Worm (Caenorhabditis elegans): Measurements from ENCODE around the gene C35D10.3.

C35D10.3 gene

DNA sequence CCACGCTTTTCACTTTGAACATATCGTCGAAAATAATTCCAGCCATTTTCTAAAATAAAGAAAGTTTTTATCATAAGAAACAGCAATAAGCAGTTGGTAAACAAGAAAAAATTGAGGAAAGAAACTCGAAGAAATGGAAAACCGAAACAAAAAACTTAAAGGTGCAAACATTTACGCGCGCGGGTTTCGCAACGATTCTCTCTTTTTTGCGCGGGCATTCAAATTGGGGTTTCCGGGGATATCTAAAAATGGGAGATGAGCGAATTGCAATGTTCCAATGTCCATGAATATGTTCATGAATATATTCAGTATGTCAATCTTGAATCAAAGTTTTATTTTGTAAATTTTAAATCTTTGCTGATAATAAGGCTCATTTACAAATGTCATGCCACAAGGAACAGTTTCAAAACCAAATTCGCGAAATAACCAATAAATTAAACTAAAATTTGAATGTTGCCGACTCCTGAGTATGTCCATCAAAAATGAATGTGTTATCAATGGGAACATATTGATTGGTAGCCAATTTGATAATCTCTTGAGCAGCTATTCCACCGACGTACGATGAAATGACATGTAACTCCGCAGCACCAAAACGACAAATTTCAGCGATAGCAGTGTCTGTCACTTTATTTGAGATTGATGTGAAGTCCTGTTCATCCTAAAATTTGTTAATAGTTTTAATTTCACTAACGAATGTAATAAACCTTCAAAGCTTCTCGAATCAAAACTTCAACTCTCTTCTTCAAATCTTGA lies 49.4 kb downstream of the C35D10.3 start, which contains the start of gene rpb-8 (continued):
- no peak for TF ChIP-seq cebp-1 (GFP tag; IDR thresholded peaks at IDR 0.05)
- TF ChIP-seq cebp-1 (tag; optimal IDR thresholded peaks at IDR 0.05), result peak; percentile 80
- no peak for TF ChIP-seq madf-3 (GFP tag; IDR thresholded peaks at IDR 0.05)
- 0 out of 2 replicates have a peak, but pooled peaks have one; percentile 17 for TF ChIP-seq D2030.7 (GFP tag; IDR thresholded peaks at IDR 0.05)
- no peak for TF ChIP-seq nfyb-1 (GFP tag; IDR thresholded peaks at IDR 0.05)
- peak in 1 of 3 experiments; percentile 72 for TF ChIP-seq lin-35 (GFP tag; optimal IDR thresholded peaks at IDR 0.05)
- no peak for TF ChIP-seq C17E4.6 (GFP tag; IDR thresholded peaks at IDR 0.05)
- no peak for TF ChIP-seq ztf-18 (tag; optimal IDR thresholded peaks at IDR 0.05)
- TF ChIP-seq pbrm-1 (GFP tag; IDR thresholded peaks at IDR 0.05), result no peak
- TF ChIP-seq madf-8 (GFP tag; conservative IDR thresholded peaks at IDR 0.05), result no peak
- TF ChIP-seq ceh-40 (GFP tag; IDR thresholded peaks at IDR 0.05), result no peak
- no peak for TF ChIP-seq B0035.1 (tag; optimal IDR thresholded peaks at IDR 0.05)
- no peak for TF ChIP-seq ztf-6 (GFP tag; IDR thresholded peaks at IDR 0.05)
- no peak for TF ChIP-seq Y53F4B.3 (GFP tag; IDR thresholded peaks at IDR 0.05)
- TF ChIP-seq F57A8.1 (GFP tag; optimal IDR thresholded peaks at IDR 0.05), result no peak
- no peak for TF ChIP-seq F10E7.11 (tag; optimal IDR thresholded peaks at IDR 0.05)
- TF ChIP-seq unc-62 (GFP tag; optimal IDR thresholded peaks at IDR 0.05), result no peak
- no peak for TF ChIP-seq egl-44 (GFP tag; IDR thresholded peaks at IDR 0.05)
- no peak for TF ChIP-seq bed-2 (GFP tag; IDR thresholded peaks at IDR 0.05)
- TF ChIP-seq lin-54 (GFP tag; optimal IDR thresholded peaks at IDR 0.05), result peak; percentile 87
- no peak for TF ChIP-seq unc-130 (GFP tag; optimal IDR thresholded peaks at IDR 0.05)
- TF ChIP-seq lin-40 (tag; optimal IDR thresholded peaks at IDR 0.05), result no peak
- no peak for TF ChIP-seq somi-1 (GFP tag; optimal IDR thresholded peaks at IDR 0.05)
- TF ChIP-seq lsl-1 (GFP tag; optimal IDR thresholded peaks at IDR 0.05), result peak; percentile 13
- 0 out of 2 replicates have a peak, but pooled peaks have one; percentile 30 for TF ChIP-seq mcd-1 (GFP tag; IDR thresholded peaks at IDR 0.05)
- TF ChIP-seq ets-4 (GFP tag; optimal IDR thresholded peaks at IDR 0.05), result no peak
- peak; percentile 70 for TF ChIP-seq efl-1 (GFP tag; optimal IDR thresholded peaks at IDR 0.05)
- TF ChIP-seq repo-1 (tag; optimal IDR thresholded peaks at IDR 0.05), result no peak
- peak; percentile 78 for TF ChIP-seq dpl-1 (GFP tag; optimal IDR thresholded peaks at IDR 0.05)
- TF ChIP-seq attf-3 (GFP tag; conservative IDR thresholded peaks at IDR 0.05), result no peak
- TF ChIP-seq T26A5.8 (tag; optimal IDR thresholded peaks at IDR 0.05), result no peak
- TF ChIP-seq hmg-1.2 (GFP tag; IDR thresholded peaks at IDR 0.05), result peak; percentile 8; the same call in 1 of the 2 replicates
- no peak for TF ChIP-seq K12H6.12 (tag; optimal IDR thresholded peaks at IDR 0.05)
- TF ChIP-seq F23B12.7 (tag; optimal IDR thresholded peaks at IDR 0.05; ENCODE audit: insufficient read depth), result peak; percentile 52
- peak; percentile 85 to 96 for TF ChIP-seq let-607 (tag; optimal IDR thresholded peaks at IDR 0.05)
- no peak for TF ChIP-seq C06A6.2 (GFP tag; conservative IDR thresholded peaks at IDR 0.05)
- peak; percentile 50 for TF ChIP-seq attf-5 (GFP tag; optimal IDR thresholded peaks at IDR 0.05)
- no peak for TF ChIP-seq pha-4 (tag; optimal IDR thresholded peaks at IDR 0.05)
- TF ChIP-seq nhr-80 (tag; optimal IDR thresholded peaks at IDR 0.05), result peak; percentile 76
- no peak for TF ChIP-seq lag-1 (GFP tag; IDR thresholded peaks at IDR 0.05)
- TF ChIP-seq ceh-27 (GFP tag; optimal IDR thresholded peaks at IDR 0.05), result no peak
- no peak for TF ChIP-seq hlh-12 (tag; optimal IDR thresholded peaks at IDR 0.05)

Data from whole organism, young adult.